Fruit fly (Drosophila melanogaster): Measurements from ENCODE around the gene cic.

dm6 chr3R:20305852-20306251 is 53.3 kb downstream of the cic start:
- TF ChIP-seq CG13204 (GFP tag; optimal IDR thresholded peaks at IDR 0.05) = no peak
- no peak for TF ChIP-seq Snoo (tag; optimal IDR thresholded peaks at IDR 0.05)
- no peak for TF ChIP-seq Pif1A (GFP tag; optimal IDR thresholded peaks at IDR 0.05)
- no peak for TF ChIP-seq EcR (GFP tag; optimal IDR thresholded peaks at IDR 0.05)
- TF ChIP-seq CG34367 (tag; optimal IDR thresholded peaks at IDR 0.05) = peak; percentile 29
- TF ChIP-seq CG8301 (tag; optimal IDR thresholded peaks at IDR 0.05) = no peak
- no peak for TF ChIP-seq CG32121 (GFP tag; IDR thresholded peaks at IDR 0.05)
